Fruit fly (Drosophila melanogaster): ENCODE data around the gene Tgi.
A peak's percentile ranks its signal among the peaks of the same experiment; 100 is the strongest.

Gene Tgi

dm6 chr3L:13450177-13450793 is 36.3 kb upstream of the Tgi start, which contains the start of the genes JMJD7 and CG10738 (continued):
- TF ChIP-seq maf-S (GFP tag; optimal IDR thresholded peaks at IDR 0.05), result no peak
- TF ChIP-seq so (GFP tag; IDR thresholded peaks at IDR 0.05), result peak; percentile 58; the same call in 1 of the 3 replicates
- TF ChIP-seq nerfin-1 (tag; optimal IDR thresholded peaks at IDR 0.05), result no peak
- no peak for TF ChIP-seq CG1792 (GFP tag; optimal IDR thresholded peaks at IDR 0.05)
- TF ChIP-seq sc (optimal IDR thresholded peaks at IDR 0.05), result no peak
- no peak for TF ChIP-seq sc (GFP tag; optimal IDR thresholded peaks at IDR 0.05)
- no peak for TF ChIP-seq Eip74EF (GFP tag; optimal IDR thresholded peaks at IDR 0.05)
- TF ChIP-seq cato (GFP tag; optimal IDR thresholded peaks at IDR 0.05; ENCODE audit: borderline replicate concordance), result no peak
- TF ChIP-seq CG17612 (GFP tag; IDR thresholded peaks at IDR 0.05), result no peak
- no peak for TF ChIP-seq CG18011 (GFP tag; optimal IDR thresholded peaks at IDR 0.05)
- TF ChIP-seq gsb-n (tag; optimal IDR thresholded peaks at IDR 0.05), result no peak
- no peak for TF ChIP-seq sna (GFP tag; IDR thresholded peaks at IDR 0.05; ENCODE audit: partially characterized antibody)
- no peak for TF ChIP-seq tna (GFP tag; IDR thresholded peaks at IDR 0.05; ENCODE audit: partially characterized antibody)
- TF ChIP-seq schlank (tag; optimal IDR thresholded peaks at IDR 0.05), result no peak
- no peak for TF ChIP-seq CG12769 (tag; optimal IDR thresholded peaks at IDR 0.05)
- TF ChIP-seq CG18476 (GFP tag; optimal IDR thresholded peaks at IDR 0.05), result peak; percentile 51
- TF ChIP-seq unpg (GFP tag; optimal IDR thresholded peaks at IDR 0.05), result peak; percentile 26
- TF ChIP-seq CG6272 (GFP tag; IDR thresholded peaks at IDR 0.05), result peak; percentile 69; the same call in 1 of the 2 replicates
- TF ChIP-seq nom (GFP tag; optimal IDR thresholded peaks at IDR 0.05), result peak; percentile 68
- TF ChIP-seq NC2α (GFP tag; optimal IDR thresholded peaks at IDR 0.05), result no peak
- 0 out of 2 replicates have a peak, but pooled peaks have one; percentile 41 for TF ChIP-seq peb (GFP tag; IDR thresholded peaks at IDR 0.05)
- no peak for TF ChIP-seq slp2 (GFP tag; optimal IDR thresholded peaks at IDR 0.05)
- peak; percentile 65 for TF ChIP-seq CG6689 (GFP tag; IDR thresholded peaks at IDR 0.05)
- TF ChIP-seq Stat92E (GFP tag; optimal IDR thresholded peaks at IDR 0.05), result no peak
- TF ChIP-seq sug (tag; optimal IDR thresholded peaks at IDR 0.05), result peak; percentile 80
- no peak for TF ChIP-seq bigmax (GFP tag; optimal IDR thresholded peaks at IDR 0.05)
- TF ChIP-seq toy (GFP tag; IDR thresholded peaks at IDR 0.05), result peak; percentile 25; the same call in 1 of the 2 replicates
- peak; percentile 74 for TF ChIP-seq Max (GFP tag; optimal IDR thresholded peaks at IDR 0.05)
- TF ChIP-seq ewg (GFP tag; optimal IDR thresholded peaks at IDR 0.05), result no peak
- no peak for TF ChIP-seq CG6791 (GFP tag; IDR thresholded peaks at IDR 0.05; ENCODE audit: partially characterized antibody)
- no peak for TF ChIP-seq CG12942 (GFP tag; optimal IDR thresholded peaks at IDR 0.05)
- TF ChIP-seq Ets65A (GFP tag), result peak; percentile 96
- TF ChIP-seq cas (GFP tag; IDR thresholded peaks at IDR 0.05), result peak; percentile 53; the same call in 1 of the 2 replicates
- peak; percentile 5 for TF ChIP-seq BEAF-32 (GFP tag; optimal IDR thresholded peaks at IDR 0.05)
- peak; percentile 79 for TF ChIP-seq sob (GFP tag; IDR thresholded peaks at IDR 0.05)
- peak; percentile 61 for TF ChIP-seq CG9215 (GFP tag; IDR thresholded peaks at IDR 0.05)
- no peak for TF ChIP-seq CG33213 (GFP tag; optimal IDR thresholded peaks at IDR 0.05)
- TF ChIP-seq CG16813 (GFP tag; IDR thresholded peaks at IDR 0.05; ENCODE audit: partially characterized antibody), result no peak
- TF ChIP-seq CG4282 (GFP tag; optimal IDR thresholded peaks at IDR 0.05), result no peak
- TF ChIP-seq Atf6 (GFP tag; IDR thresholded peaks at IDR 0.05), result peak; percentile 85
- peak; percentile 81 for TF ChIP-seq Dp (GFP tag; optimal IDR thresholded peaks at IDR 0.05)
- TF ChIP-seq CG12071 (GFP tag; optimal IDR thresholded peaks at IDR 0.05), result peak; percentile 63
- TF ChIP-seq exex (tag; optimal IDR thresholded peaks at IDR 0.05), result no peak
- no peak for TF ChIP-seq chn (GFP tag; optimal IDR thresholded peaks at IDR 0.05)
- peak; percentile 72 for TF ChIP-seq CG10267 (tag; optimal IDR thresholded peaks at IDR 0.05)
- peak; percentile 42; the same call in 1 of the 2 replicates for TF ChIP-seq ara (GFP tag; IDR thresholded peaks at IDR 0.05)
- TF ChIP-seq Atf3 (GFP tag; optimal IDR thresholded peaks at IDR 0.05), result no peak
- peak; percentile 82 for TF ChIP-seq Fer1 (GFP tag; optimal IDR thresholded peaks at IDR 0.05)
- TF ChIP-seq lbe (GFP tag; optimal IDR thresholded peaks at IDR 0.05), result peak; percentile 26
